Worm (Caenorhabditis elegans) whole organism, L1 larva: ENCODE measurements around the gene F48F5.8.
A peak's percentile ranks its signal among the peaks of the same experiment; 100 is the strongest.

Experiments
- C16A3.4 ChIP-seq: fragments of 150-350 bp; optimal IDR thresholded peaks from 2 replicates; lab custom pipeline; 2014; ENCODE audit warnings: missing biosample characterization, missing genetic modification characterization
- C34B4.2 ChIP-seq: sonication (generic microtip); optimal IDR thresholded peaks from 2 replicates; lab custom pipeline; 2017; ENCODE audit warnings: mild to moderate bottlenecking, missing genetic modification characterization, missing compliant biosample characterization
- F16B12.6 ChIP-seq: fragments of 150-350 bp; optimal IDR thresholded peaks from 2 replicates; lab custom pipeline; 2014; ENCODE audit warnings: missing biosample characterization, missing genetic modification characterization
- aha-1 ChIP-seq: fragments of 150-350 bp; optimal IDR thresholded peaks from 2 replicates; lab custom pipeline; 2014; ENCODE audit warnings: missing biosample characterization, missing genetic modification characterization
- aly-2 ChIP-seq: fragments of 150-350 bp; optimal IDR thresholded peaks from 2 replicates; lab custom pipeline; 2014; ENCODE audit warnings: missing biosample characterization, missing genetic modification characterization
- ama-1 ChIP-seq: fragments of 150-350 bp; optimal IDR thresholded peaks from 2 replicates; lab custom pipeline; 2014
- blmp-1 ChIP-seq: fragments of 150-350 bp; optimal IDR thresholded peaks from 2 replicates; lab custom pipeline; 2014; ENCODE audit warnings: missing biosample characterization, missing genetic modification characterization
- ceh-8 ChIP-seq: fragments of 200-800 bp; sonication (Bioruptor generic); optimal IDR thresholded peaks from 2 replicates; lab custom pipeline; 2018; ENCODE audit warnings: mild to moderate bottlenecking, missing genetic modification characterization, moderate library complexity, missing compliant biosample characterization
- ceh-82 ChIP-seq, 3 experiments: fragments of 150-350 bp in 1 of 3; sonication (generic microtip) in 2 of 3; optimal IDR thresholded peaks; 2 replicates each; lab custom pipeline; 2014 to 2017; ENCODE audit warnings: missing biosample characterization in 3 of 3, missing genetic modification characterization in 3 of 3
- ceh-88 ChIP-seq: fragments of 200-800 bp; sonication (Bioruptor generic); IDR thresholded peaks from 2 replicates; pipeline ENCODE4 v1.3.6; 2022; ENCODE audit warnings: missing genetic modification characterization, missing compliant biosample characterization
- dpl-1 ChIP-seq, 3 experiments: fragments of 150-350 bp in 2 of 3; sonication (generic microtip) in 1 of 3; optimal IDR thresholded peaks; 2 replicates each; lab custom pipeline; 2014 to 2017; ENCODE audit warnings: missing biosample characterization in 3 of 3, missing genetic modification characterization in 3 of 3, missing genetic modification reagents in 3 of 3
- dsc-1 ChIP-seq: sonication (generic microtip); optimal IDR thresholded peaks from 2 replicates; lab custom pipeline; 2016; ENCODE audit warnings: mild to moderate bottlenecking, missing genetic modification characterization, missing compliant biosample characterization
- efl-1 ChIP-seq, 4 experiments: fragments of 150-350 bp; optimal IDR thresholded peaks in 3 of 4; peaks in 1 of 4; 1 replicate in 1 of 4; 2 replicates in 3 of 4; lab custom pipeline; 2014; ENCODE audit warnings: missing biosample characterization in 2 of 4, missing genetic modification characterization in 2 of 4, missing genetic modification reagents in 2 of 4
- egl-27 ChIP-seq, 2 experiments: fragments of 150-350 bp in 1 of 2; sonication (generic microtip); optimal IDR thresholded peaks; 3 replicates each; lab custom pipeline; 2017 to 2018; ENCODE audit warnings: missing biosample characterization in 2 of 2, missing genetic modification characterization in 2 of 2, missing genetic modification reagents in 2 of 2
- elt-2 ChIP-seq: sonication (generic microtip); optimal IDR thresholded peaks from 2 replicates; lab custom pipeline; 2016; ENCODE audit warnings: missing genetic modification characterization, mild to moderate bottlenecking, inconsistent platforms, missing compliant biosample characterization, missing genetic modification reagents
- grh-1 ChIP-seq: fragments of 200-800 bp; sonication (Bioruptor generic); IDR thresholded peaks from 2 replicates; pipeline ENCODE4 v1.3.6; 2022; ENCODE audit warnings: missing genetic modification reagents, missing genetic modification characterization, missing compliant biosample characterization
- hlh-17 ChIP-seq: fragments of 200-800 bp; sonication (Bioruptor generic); optimal IDR thresholded peaks from 2 replicates; lab custom pipeline; 2018; ENCODE audit warnings: missing genetic modification characterization, mild to moderate bottlenecking, missing compliant biosample characterization, moderate library complexity, borderline replicate concordance
- hpl-2 ChIP-seq: fragments of 150-350 bp; optimal IDR thresholded peaks from 2 replicates; lab custom pipeline; 2014; ENCODE audit warnings: missing biosample characterization, missing genetic modification reagents, missing genetic modification characterization
- irx-1 ChIP-seq: sonication (generic microtip); optimal IDR thresholded peaks from 2 replicates; lab custom pipeline; 2016; ENCODE audit warnings: missing genetic modification characterization, missing compliant biosample characterization
- jun-1 ChIP-seq: fragments of 150-350 bp; optimal IDR thresholded peaks from 2 replicates; lab custom pipeline; 2014; ENCODE audit warnings: missing biosample characterization, missing genetic modification reagents, missing genetic modification characterization
- lin-13 ChIP-seq: fragments of 150-350 bp; optimal IDR thresholded peaks from 2 replicates; lab custom pipeline; 2014; ENCODE audit warnings: missing biosample characterization, missing genetic modification reagents, missing genetic modification characterization
- lin-14 ChIP-seq: fragments of 200-800 bp; sonication (Bioruptor generic); optimal IDR thresholded peaks from 2 replicates; lab custom pipeline; 2018; ENCODE audit warnings: mild to moderate bottlenecking, missing genetic modification characterization, moderate library complexity, missing compliant biosample characterization
- lin-39 ChIP-seq: fragments of 150-350 bp; optimal IDR thresholded peaks from 2 replicates; lab custom pipeline; 2014; ENCODE audit warnings: missing biosample characterization, missing genetic modification reagents, missing genetic modification characterization
- lir-3 ChIP-seq: sonication (generic microtip); optimal IDR thresholded peaks from 2 replicates; lab custom pipeline; 2016; ENCODE audit warnings: mild to moderate bottlenecking, missing genetic modification characterization, moderate library complexity, missing compliant biosample characterization; ENCODE audit not compliant: poor library complexity
- mab-9 ChIP-seq: fragments of 200-800 bp; sonication (Bioruptor generic); IDR thresholded peaks from 2 replicates; pipeline ENCODE4 v1.3.6; 2022; ENCODE audit warnings: missing genetic modification reagents, missing genetic modification characterization, missing compliant biosample characterization
- mdl-1 ChIP-seq, 2 experiments: fragments of 150-350 bp; optimal IDR thresholded peaks; 2 replicates each; lab custom pipeline; 2014 to 2017; ENCODE audit warnings: missing biosample characterization in 2 of 2, missing genetic modification characterization in 2 of 2, inconsistent platforms in 1 of 2
- mef-2 ChIP-seq: fragments of 150-350 bp; optimal IDR thresholded peaks from 2 replicates; lab custom pipeline; 2014; ENCODE audit warnings: missing biosample characterization, missing genetic modification characterization
- nhr-11 ChIP-seq: fragments of 150-350 bp; optimal IDR thresholded peaks from 2 replicates; lab custom pipeline; 2014; ENCODE audit warnings: missing biosample characterization, missing genetic modification characterization
- nhr-12 ChIP-seq: sonication (generic microtip); optimal IDR thresholded peaks from 2 replicates; lab custom pipeline; 2017; ENCODE audit warnings: missing biosample characterization, missing genetic modification characterization
- nhr-20 ChIP-seq: sonication (generic microtip); optimal IDR thresholded peaks from 2 replicates; lab custom pipeline; 2016; ENCODE audit warnings: mild to moderate bottlenecking, missing genetic modification characterization, missing compliant biosample characterization
- nhr-71 ChIP-seq: sonication (generic microtip); optimal IDR thresholded peaks from 2 replicates; lab custom pipeline; 2016; ENCODE audit warnings: mild to moderate bottlenecking, missing genetic modification characterization, moderate library complexity, missing compliant biosample characterization
- nhr-77 ChIP-seq: fragments of 150-350 bp; optimal IDR thresholded peaks from 2 replicates; lab custom pipeline; 2014; ENCODE audit warnings: missing biosample characterization, missing genetic modification characterization
- nhr-85 ChIP-seq: sonication (generic microtip); peaks from one replicate; lab custom pipeline; 2016; ENCODE audit warnings: missing genetic modification characterization, inconsistent platforms, missing compliant biosample characterization
- pag-3 ChIP-seq: sonication (generic microtip); optimal IDR thresholded peaks from 2 replicates; lab custom pipeline; 2017; ENCODE audit warnings: missing genetic modification characterization, mild to moderate bottlenecking, missing compliant biosample characterization, antibody characterized with exemption, borderline replicate concordance; ENCODE audit not compliant: insufficient read depth
- pqm-1 ChIP-seq: sonication (generic microtip); optimal IDR thresholded peaks from 3 replicates; lab custom pipeline; 2017; ENCODE audit warnings: missing biosample characterization, missing genetic modification characterization
- rnt-1 ChIP-seq: sonication (generic microtip); optimal IDR thresholded peaks from 2 replicates; lab custom pipeline; 2016; ENCODE audit warnings: mild to moderate bottlenecking, missing genetic modification characterization, moderate library complexity, missing compliant biosample characterization
- skn-1 ChIP-seq: fragments of 150-350 bp; optimal IDR thresholded peaks from 2 replicates; lab custom pipeline; 2014; ENCODE audit warnings: missing biosample characterization, missing genetic modification characterization
- snpc-4 ChIP-seq: fragments of 150-350 bp; optimal IDR thresholded peaks from 2 replicates; lab custom pipeline; 2014; ENCODE audit warnings: missing biosample characterization, missing genetic modification characterization
- snu-23 ChIP-seq: sonication (generic microtip); optimal IDR thresholded peaks from 2 replicates; lab custom pipeline; 2016; ENCODE audit warnings: missing genetic modification characterization, missing compliant biosample characterization
- sox-4 ChIP-seq: sonication (generic microtip); optimal IDR thresholded peaks from 2 replicates; lab custom pipeline; 2016; ENCODE audit warnings: missing genetic modification characterization, missing compliant biosample characterization
- sup-37 ChIP-seq: fragments of 200-800 bp; sonication (Bioruptor generic); optimal IDR thresholded peaks from 2 replicates; lab custom pipeline; 2018; ENCODE audit warnings: mild to moderate bottlenecking, missing genetic modification characterization, missing compliant biosample characterization
- unc-30 ChIP-seq: sonication (generic microtip); optimal IDR thresholded peaks from 2 replicates; lab custom pipeline; 2017; ENCODE audit warnings: missing biosample characterization, missing genetic modification characterization
- unc-86 ChIP-seq: sonication (generic microtip); optimal IDR thresholded peaks from 2 replicates; lab custom pipeline; 2016; ENCODE audit warnings: missing genetic modification characterization, missing compliant biosample characterization
- unc-98 ChIP-seq: fragments of 200-800 bp; sonication (Bioruptor generic); IDR thresholded peaks from 2 replicates; pipeline ENCODE4 v1.3.6; 2022; ENCODE audit warnings: missing genetic modification characterization, missing compliant biosample characterization
- xbp-1 ChIP-seq: sonication (generic microtip); optimal IDR thresholded peaks from 2 replicates; lab custom pipeline; 2016; ENCODE audit warnings: missing genetic modification characterization, missing compliant biosample characterization
- zag-1 ChIP-seq: fragments of 150-350 bp; optimal IDR thresholded peaks from 2 replicates; lab custom pipeline; 2014; ENCODE audit warnings: missing biosample characterization, missing genetic modification characterization
- ztf-4 ChIP-seq: fragments of 150-350 bp; optimal IDR thresholded peaks from 2 replicates; lab custom pipeline; 2014; ENCODE audit warnings: missing biosample characterization, missing genetic modification characterization

The F48F5.8 gene

DNA sequence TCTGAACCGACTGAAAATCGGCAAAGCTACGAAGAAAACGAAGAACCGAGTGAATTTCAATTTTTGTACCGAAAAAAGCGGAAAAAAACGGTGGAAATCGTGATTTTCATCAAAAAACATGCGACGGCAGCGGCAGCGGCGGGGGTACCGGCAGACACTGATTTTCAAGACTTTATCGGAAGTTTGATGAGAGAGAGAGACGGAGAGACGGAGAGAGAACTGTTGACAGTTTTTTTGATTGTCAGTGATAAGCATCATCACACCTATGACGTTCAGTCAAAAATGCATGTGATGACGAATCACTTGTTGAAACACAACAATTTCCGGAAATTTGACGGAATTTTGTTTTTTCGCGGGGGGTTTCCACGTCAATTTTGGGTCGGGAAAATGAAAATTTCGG, 11.7 kb upstream of the F48F5.8 start (continued):
- no peak for TF ChIP-seq mab-9 (GFP tag; lab: Robert Waterston, UW)
- TF ChIP-seq mdl-1 (tag; optimal IDR thresholded peaks at IDR 0.05; lab: Kevin White, UChicago): peak in 1 of 2 experiments; percentile 60
- no peak for TF ChIP-seq nhr-12
- no peak for TF ChIP-seq nhr-77 (tag; lab: Kevin White, UChicago)
- TF ChIP-seq jun-1: no peak
- TF ChIP-seq lin-13 (GFP tag; lab: Kevin White, UChicago): no peak
- TF ChIP-seq nhr-85 (tag; lab: Kevin White, UChicago): peak; percentile 49
- no peak for TF ChIP-seq unc-30 (tag; lab: Kevin White, UChicago)
- no peak for TF ChIP-seq dsc-1
- TF ChIP-seq blmp-1 (tag; lab: Kevin White, UChicago): peak; percentile 27
- no peak for TF ChIP-seq sox-4
- no peak for TF ChIP-seq aha-1 (tag; lab: Kevin White, UChicago)
- TF ChIP-seq ceh-88 (GFP tag; lab: Robert Waterston, UW): no peak
- TF ChIP-seq hlh-17 (GFP tag; lab: Kevin White, UChicago): no peak
- peak; percentile 70 for TF ChIP-seq elt-2 (tag; lab: Kevin White, UChicago)
- no peak for TF ChIP-seq ztf-4 (tag; lab: Kevin White, UChicago)
- no peak for TF ChIP-seq pqm-1 (tag; lab: Kevin White, UChicago)
- TF ChIP-seq nhr-71 (tag; lab: Kevin White, UChicago): peak; percentile 41
- TF ChIP-seq grh-1 (GFP tag; lab: Robert Waterston, UW): no peak
- no peak for TF ChIP-seq sup-37 (GFP tag; lab: Kevin White, UChicago)
- TF ChIP-seq hpl-2: no peak
- TF ChIP-seq irx-1 (tag; lab: Kevin White, UChicago): no peak
- TF ChIP-seq zag-1 (tag; lab: Kevin White, UChicago): no peak
- TF ChIP-seq snpc-4 (tag; lab: Kevin White, UChicago): no peak
- TF ChIP-seq ceh-82 (tag; optimal IDR thresholded peaks at IDR 0.05; lab: Kevin White, UChicago): no peak
- no peak for TF ChIP-seq rnt-1
- TF ChIP-seq C16A3.4 (tag; lab: Kevin White, UChicago): no peak
- no peak for TF ChIP-seq nhr-11 (tag; lab: Kevin White, UChicago)
- peak in 1 of 3 experiments; percentile 20 for TF ChIP-seq dpl-1 (GFP tag; optimal IDR thresholded peaks at IDR 0.05; lab: Kevin White, UChicago)
- no peak for TF ChIP-seq skn-1 (tag; lab: Kevin White, UChicago)
- no peak for TF ChIP-seq C34B4.2
- no peak for TF ChIP-seq unc-86 (tag; lab: Kevin White, UChicago)
- no peak for TF ChIP-seq lir-3 (tag; lab: Kevin White, UChicago)
- no peak for TF ChIP-seq ceh-8
- TF ChIP-seq F16B12.6 (tag; lab: Kevin White, UChicago): no peak
- TF ChIP-seq snu-23 (GFP tag; lab: Kevin White, UChicago): peak; percentile 30
- TF ChIP-seq mef-2: no peak
- TF ChIP-seq nhr-20 (tag; lab: Kevin White, UChicago): peak; percentile 35
- TF ChIP-seq xbp-1 (tag; lab: Kevin White, UChicago): no peak
- TF ChIP-seq ama-1 (lab: Kevin White, UChicago): peak; percentile 11
- no peak for TF ChIP-seq unc-98
- no peak for TF ChIP-seq pag-3 (tag; lab: Kevin White, UChicago)
- TF ChIP-seq efl-1 (optimal IDR thresholded peaks at IDR 0.05; lab: Kevin White, UChicago): no peak
- peak in 1 of 2 experiments; percentile 30 for TF ChIP-seq efl-1 (GFP tag; optimal IDR thresholded peaks at IDR 0.05 in 1 of 2; lab: Kevin White, UChicago)
- no peak for TF ChIP-seq lin-39

DNA sequence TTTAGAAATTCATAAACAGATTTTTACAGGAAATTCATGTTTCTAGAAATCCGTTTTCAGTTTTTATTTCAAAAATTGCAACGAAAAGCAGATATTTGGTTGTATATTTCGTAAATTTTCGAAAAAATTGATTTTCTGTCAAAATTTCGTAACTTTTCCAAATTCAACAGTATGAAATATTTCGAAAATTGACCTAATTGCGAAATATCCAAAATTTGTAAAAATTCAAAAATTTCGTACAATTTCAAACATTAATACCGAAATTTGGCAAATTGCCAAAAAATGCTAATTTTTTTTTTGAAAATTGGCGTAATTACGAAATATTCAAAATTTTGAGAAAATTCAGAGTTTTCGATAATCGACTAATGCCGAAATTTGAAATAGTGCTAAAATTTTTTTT, 11.2 kb upstream of the F48F5.8 start:
- TF ChIP-seq skn-1 (tag; lab: Kevin White, UChicago) (peak; percentile 49), aly-2 (no peak), egl-27 (tag; optimal IDR thresholded peaks at IDR 0.05; lab: Kevin White, UChicago) (no peak), lin-14 (GFP tag; lab: Kevin White, UChicago) (no peak)
